Worm (Caenorhabditis elegans) whole organism, L4 larva: ENCODE measurements around the gene ZK353.10.
A peak's percentile ranks its signal among the peaks of the same experiment; 100 is the strongest.

Experiments
- D1046.2 ChIP-seq: fragments of 200-800 bp; sonication (Bioruptor generic); IDR thresholded peaks from 2 replicates; pipeline ENCODE4 v1.3.6; 2022; ENCODE audit warnings: missing genetic modification characterization, missing compliant biosample characterization
- F26F4.8 ChIP-seq: fragments of 200-800 bp; sonication (Bioruptor generic); conservative IDR thresholded peaks from 2 replicates; pipeline ENCODE4 v1.3.6; 2022; ENCODE audit warnings: missing genetic modification characterization, missing compliant biosample characterization
- F44E2.7 ChIP-seq: fragments of 200-800 bp; sonication (Bioruptor generic); IDR thresholded peaks from 2 replicates; pipeline ENCODE4 v2.1.2; 2022; ENCODE audit warnings: missing genetic modification characterization, missing compliant biosample characterization
- F49E8.2 ChIP-seq: sonication (generic microtip); optimal IDR thresholded peaks from 2 replicates; lab custom pipeline; 2016; ENCODE audit warnings: missing compliant biosample characterization, mild to moderate bottlenecking, missing genetic modification characterization, borderline replicate concordance
- ZK546.5 ChIP-seq, 2 experiments: sonication (generic microtip); optimal IDR thresholded peaks; 2 replicates each; lab custom pipeline; 2017; ENCODE audit warnings: missing biosample characterization in 2 of 2, missing genetic modification characterization in 2 of 2
- aha-1 ChIP-seq: fragments of 150-350 bp; peaks from one replicate; lab custom pipeline; 2014; ENCODE audit warnings: missing biosample characterization, missing genetic modification characterization
- ceh-28 ChIP-seq: fragments of 150-350 bp; optimal IDR thresholded peaks from 2 replicates; lab custom pipeline; 2014; ENCODE audit warnings: missing biosample characterization, missing genetic modification reagents, missing genetic modification characterization
- ceh-44 ChIP-seq: fragments of 200-800 bp; sonication (Bioruptor generic); IDR thresholded peaks from 2 replicates; pipeline ENCODE4 v1.3.6; 2022; ENCODE audit warnings: missing genetic modification reagents, missing genetic modification characterization, missing compliant biosample characterization
- ceh-62 ChIP-seq: sonication (generic microtip); optimal IDR thresholded peaks from 2 replicates; lab custom pipeline; 2017; ENCODE audit warnings: missing biosample characterization, missing genetic modification characterization
- ctbp-1 ChIP-seq: fragments of 200-800 bp; sonication (Bioruptor generic); IDR thresholded peaks from 2 replicates; pipeline ENCODE4 v1.3.6; 2022; ENCODE audit warnings: missing genetic modification reagents, missing genetic modification characterization, missing compliant biosample characterization
- daf-12 ChIP-seq: fragments of 150-350 bp; optimal IDR thresholded peaks from 2 replicates; lab custom pipeline; 2014; ENCODE audit warnings: missing biosample characterization, missing genetic modification reagents, missing genetic modification characterization
- daf-16 ChIP-seq, 3 experiments: sonication (generic microtip); optimal IDR thresholded peaks; 2 replicates each; lab custom pipeline; 2016 to 2017; ENCODE audit warnings: missing genetic modification characterization in 3 of 3, missing genetic modification reagents in 3 of 3, mild to moderate bottlenecking in 2 of 3, missing compliant biosample characterization in 2 of 3, missing biosample characterization in 1 of 3, moderate library complexity in 1 of 3
- daf-8 ChIP-seq: fragments of 200-800 bp; sonication (Bioruptor generic); IDR thresholded peaks from 2 replicates; pipeline ENCODE4 v1.3.6; 2022; ENCODE audit warnings: missing genetic modification characterization, missing compliant biosample characterization
- dmd-6 ChIP-seq: fragments of 200-800 bp; sonication (Bioruptor generic); IDR thresholded peaks from 2 replicates; pipeline ENCODE4 v1.3.6; 2022; ENCODE audit warnings: missing genetic modification reagents, missing genetic modification characterization, missing compliant biosample characterization
- dpl-1 ChIP-seq: fragments of 150-350 bp; optimal IDR thresholded peaks from 2 replicates; lab custom pipeline; 2014; ENCODE audit warnings: missing biosample characterization, missing genetic modification reagents, missing genetic modification characterization
- hlh-11 ChIP-seq: fragments of 200-800 bp; sonication (Bioruptor generic); optimal IDR thresholded peaks from 2 replicates; lab custom pipeline; 2018; ENCODE audit warnings: mild to moderate bottlenecking, missing genetic modification characterization, missing compliant biosample characterization
- hlh-30 ChIP-seq: sonication (generic microtip); optimal IDR thresholded peaks from 2 replicates; lab custom pipeline; 2017; ENCODE audit warnings: antibody characterized with exemption, mild to moderate bottlenecking, missing genetic modification characterization, missing compliant biosample characterization; ENCODE audit not compliant: insufficient read depth
- lsy-2 ChIP-seq, 2 experiments: fragments of 150-350 bp in 1 of 2; sonication (generic microtip) in 1 of 2; optimal IDR thresholded peaks; 2 replicates each; lab custom pipeline; 2014 to 2017; ENCODE audit warnings: missing biosample characterization in 2 of 2, missing genetic modification characterization in 2 of 2
- madf-5 ChIP-seq, 2 experiments: fragments of 200-800 bp; sonication (Bioruptor generic); IDR thresholded peaks; 2 replicates each; pipeline ENCODE4 v1.3.6; 2022; ENCODE audit warnings: missing compliant biosample characterization in 2 of 2, missing genetic modification characterization in 2 of 2
- mdt-29 ChIP-seq: fragments of 200-800 bp; sonication (Bioruptor generic); IDR thresholded peaks from 2 replicates; pipeline ENCODE4 v1.3.6; 2022; ENCODE audit warnings: missing genetic modification reagents, missing genetic modification characterization, missing compliant biosample characterization
- mes-2 ChIP-seq: sonication (generic microtip); optimal IDR thresholded peaks from 2 replicates; lab custom pipeline; 2016; ENCODE audit warnings: missing genotype, mild to moderate bottlenecking, missing genetic modification characterization, missing compliant biosample characterization; ENCODE audit not compliant: poor library complexity, severe bottlenecking
- mxl-2 ChIP-seq: fragments of 200-800 bp; sonication (Bioruptor generic); conservative IDR thresholded peaks from 2 replicates; pipeline ENCODE4 v1.3.6; 2022; ENCODE audit warnings: missing genetic modification reagents, missing genetic modification characterization, missing compliant biosample characterization
- nhr-102 ChIP-seq: sonication (generic microtip); optimal IDR thresholded peaks from 2 replicates; lab custom pipeline; 2016; ENCODE audit warnings: mild to moderate bottlenecking, missing genetic modification characterization, moderate library complexity, missing compliant biosample characterization
- nhr-11 ChIP-seq: fragments of 150-350 bp; optimal IDR thresholded peaks from 2 replicates; lab custom pipeline; 2014; ENCODE audit warnings: missing biosample characterization, missing genetic modification characterization
- nhr-42 ChIP-seq: fragments of 200-800 bp; sonication (Bioruptor generic); IDR thresholded peaks from 2 replicates; pipeline ENCODE4 v1.3.6; 2022; ENCODE audit warnings: missing genetic modification characterization, missing compliant biosample characterization
- nhr-6 ChIP-seq: fragments of 150-350 bp; optimal IDR thresholded peaks from 2 replicates; lab custom pipeline; 2014; ENCODE audit warnings: missing biosample characterization, missing genetic modification characterization
- nhr-77 ChIP-seq: fragments of 150-350 bp; optimal IDR thresholded peaks from 2 replicates; lab custom pipeline; 2014; ENCODE audit warnings: missing biosample characterization, missing genetic modification characterization
- pqm-1 ChIP-seq: sonication (generic microtip); optimal IDR thresholded peaks from 2 replicates; lab custom pipeline; 2017; ENCODE audit warnings: missing biosample characterization, missing genetic modification characterization
- rbr-2 ChIP-seq: sonication (generic microtip); optimal IDR thresholded peaks from 2 replicates; lab custom pipeline; 2016; ENCODE audit warnings: missing genotype, missing genetic modification characterization, missing compliant biosample characterization
- snpc-1.2 ChIP-seq: fragments of 200-800 bp; sonication (Bioruptor generic); IDR thresholded peaks from 2 replicates; pipeline ENCODE4 v1.3.6; 2022; ENCODE audit warnings: missing genetic modification reagents, missing genetic modification characterization, missing compliant biosample characterization
- spr-3 ChIP-seq: fragments of 200-800 bp; sonication (Bioruptor generic); optimal IDR thresholded peaks from 2 replicates; lab custom pipeline; 2018; ENCODE audit warnings: mild to moderate bottlenecking, missing genetic modification characterization, missing compliant biosample characterization
- tag-97 ChIP-seq: fragments of 200-800 bp; sonication (Bioruptor generic); IDR thresholded peaks from 2 replicates; pipeline ENCODE4 v1.3.6; 2022; ENCODE audit warnings: missing genetic modification characterization, missing compliant biosample characterization
- tra-1 ChIP-seq: fragments of 200-800 bp; sonication (Bioruptor generic); IDR thresholded peaks from 2 replicates; pipeline ENCODE4 v1.3.6; 2022; ENCODE audit warnings: missing genetic modification reagents, missing genetic modification characterization, missing compliant biosample characterization
- unc-39 ChIP-seq: sonication (generic microtip); optimal IDR thresholded peaks from 2 replicates; lab custom pipeline; 2017; ENCODE audit warnings: missing biosample characterization, missing genetic modification characterization
- zag-1 ChIP-seq: fragments of 150-350 bp; optimal IDR thresholded peaks from 2 replicates; lab custom pipeline; 2014; ENCODE audit warnings: missing biosample characterization, missing genetic modification characterization
- zip-2 ChIP-seq: fragments of 150-350 bp; optimal IDR thresholded peaks from 2 replicates; lab custom pipeline; 2014; ENCODE audit warnings: missing biosample characterization, missing genetic modification characterization

The ZK353.10 gene

ce11 chrIII:8370846-8371257 is 23.4 kb downstream of the ZK353.10 start (continued):
- no peak for TF ChIP-seq nhr-11 (tag; lab: Kevin White, UChicago)
- TF ChIP-seq daf-16 (GFP tag; optimal IDR thresholded peaks at IDR 0.05; lab: Kevin White, UChicago), result no peak
- TF ChIP-seq daf-16 (tag; optimal IDR thresholded peaks at IDR 0.05; lab: Kevin White, UChicago), result peak; percentile 80
- TF ChIP-seq dpl-1, result no peak
- no peak for TF ChIP-seq snpc-1.2 (GFP tag; lab: Robert Waterston, UW)
- peak; percentile 60 for TF ChIP-seq hlh-11 (tag; lab: Kevin White, UChicago)
- no peak for TF ChIP-seq zag-1 (tag; lab: Kevin White, UChicago)
- peak; percentile 44 for TF ChIP-seq nhr-6 (tag; lab: Kevin White, UChicago)
- TF ChIP-seq madf-5 (GFP tag; IDR thresholded peaks at IDR 0.05; lab: Robert Waterston, UW), result no peak
- peak; percentile 80 for TF ChIP-seq hlh-30 (tag; lab: Kevin White, UChicago)
- TF ChIP-seq mes-2 (tag; lab: Kevin White, UChicago), result peak; percentile 20
- TF ChIP-seq ceh-28 (tag; lab: Kevin White, UChicago), result no peak
- no peak for TF ChIP-seq mxl-2 (GFP tag; lab: Robert Waterston, UW)
- TF ChIP-seq daf-12 (tag; lab: Kevin White, UChicago), result no peak
- TF ChIP-seq nhr-42 (GFP tag; lab: Robert Waterston, UW), result no peak
- peak; percentile 14 for TF ChIP-seq pqm-1 (tag; lab: Kevin White, UChicago)
- TF ChIP-seq ZK546.5 (tag; optimal IDR thresholded peaks at IDR 0.05; lab: Kevin White, UChicago), result no peak
- no peak for TF ChIP-seq D1046.2 (GFP tag; lab: Robert Waterston, UW)
- TF ChIP-seq nhr-77 (tag; lab: Kevin White, UChicago), result peak; percentile 6
- TF ChIP-seq mdt-29, result no peak
- TF ChIP-seq dmd-6 (GFP tag; lab: Robert Waterston, UW), result peak; percentile 57; the same call in 1 of the 2 replicates
- TF ChIP-seq ceh-44, result no peak

- peak; percentile 24 for TF ChIP-seq mes-2 (tag; lab: Kevin White, UChicago)
- no peak for TF ChIP-seq F26F4.8 (GFP tag; lab: Robert Waterston, UW)
- TF ChIP-seq dpl-1, result peak; percentile 37
- TF ChIP-seq unc-39 (tag; lab: Kevin White, UChicago), result no peak
- TF ChIP-seq F44E2.7, result no peak
- TF ChIP-seq daf-8 (GFP tag; lab: Robert Waterston, UW), result no peak
- no peak for TF ChIP-seq spr-3 (GFP tag; lab: Kevin White, UChicago)
- no peak for TF ChIP-seq nhr-42 (GFP tag; lab: Robert Waterston, UW)
- no peak for TF ChIP-seq zip-2 (tag; lab: Kevin White, UChicago)
Measured at ce11 chrIII:8370188-8370587, 24.0 kb downstream of the ZK353.10 start.

ce11 chrIII:8369172-8369571 is 25.1 kb downstream of the ZK353.10 start:
- TF ChIP-seq tag-97 (GFP tag; lab: Robert Waterston, UW) (no peak), F49E8.2 (no peak), rbr-2 (tag; lab: Kevin White, UChicago) (no peak), ctbp-1 (GFP tag; lab: Robert Waterston, UW) (no peak), hlh-11 (tag; lab: Kevin White, UChicago) (no peak), lsy-2 (tag; optimal IDR thresholded peaks at IDR 0.05; lab: Kevin White, UChicago) (no peak), aha-1 (tag; lab: Kevin White, UChicago) (no peak), ceh-28 (tag; lab: Kevin White, UChicago) (no peak), tra-1 (GFP tag; lab: Robert Waterston, UW) (no peak)

ce11 chrIII:8368619-8369018 is 25.6 kb downstream of the ZK353.10 start, which contains the start of gene R05D3.9:
Gene R05D3.9, minus strand, starts transcription at chrIII:8368719.
- no peak for TF ChIP-seq ceh-62 (tag; lab: Kevin White, UChicago)
- TF ChIP-seq nhr-102 (tag; lab: Kevin White, UChicago), result no peak
- no peak for TF ChIP-seq dpl-1
- no peak for TF ChIP-seq zag-1 (tag; lab: Kevin White, UChicago)
- TF ChIP-seq aha-1 (tag; lab: Kevin White, UChicago), result no peak
- TF ChIP-seq mdt-29, result no peak
- no peak for TF ChIP-seq mes-2 (tag; lab: Kevin White, UChicago)
